Fruit fly (Drosophila melanogaster): ENCODE data around the gene Tsp33B.

Tsp33B gene

dm6 chr2L:11808327-11808701, 16.1 kb upstream of the Tsp33B start:
- peak; percentile 1 for TF ChIP-seq fd59A (GFP tag; optimal IDR thresholded peaks at IDR 0.05)
- no peak for TF ChIP-seq acj6 (GFP tag; optimal IDR thresholded peaks at IDR 0.05)
- TF ChIP-seq Hr4 (GFP tag; optimal IDR thresholded peaks at IDR 0.05) = peak; percentile 6
- TF ChIP-seq CG32006 (GFP tag; optimal IDR thresholded peaks at IDR 0.05) = peak; percentile 25
- TF ChIP-seq Eip78C (GFP tag) = no peak
- TF ChIP-seq Smox (GFP tag; optimal IDR thresholded peaks at IDR 0.05) = peak; percentile 23

DNA sequence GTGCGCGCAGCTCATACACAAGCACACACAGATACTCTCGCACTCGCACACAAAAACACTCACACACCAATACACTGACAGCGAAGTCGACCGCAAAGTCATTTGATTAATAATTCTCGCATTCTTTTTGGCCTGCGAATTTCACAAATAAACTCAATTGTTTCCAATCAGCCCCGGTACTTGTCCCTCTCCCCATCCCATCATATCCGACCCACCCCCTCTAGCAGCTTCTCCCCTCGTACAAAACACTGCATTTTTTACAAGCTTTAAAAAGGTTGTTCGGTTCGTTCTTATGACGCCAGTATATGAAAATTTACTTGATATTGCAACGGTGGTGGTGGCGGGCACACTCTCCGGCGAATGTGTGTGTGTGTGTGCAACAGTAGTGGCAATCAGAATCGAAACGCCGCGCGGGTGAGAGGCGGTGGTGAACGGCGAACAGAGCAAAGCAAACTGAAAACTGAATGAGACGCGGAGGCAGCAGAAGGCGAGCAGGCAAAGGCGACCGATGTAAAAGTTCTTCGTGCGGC, 15.6 kb upstream of the Tsp33B start:
- TF ChIP-seq svp (GFP tag) (peak; percentile 94), OdsH (GFP tag; optimal IDR thresholded peaks at IDR 0.05) (no peak), lz (GFP tag; optimal IDR thresholded peaks at IDR 0.05) (peak; percentile 17), CG9139 (GFP tag; optimal IDR thresholded peaks at IDR 0.05) (peak; percentile 59), salr (GFP tag; optimal IDR thresholded peaks at IDR 0.05) (peak in 1 of 2 experiments; percentile 19), eg (GFP tag; IDR thresholded peaks at IDR 0.05) (peak; percentile 63), Sox14 (GFP tag; optimal IDR thresholded peaks at IDR 0.05) (peak; percentile 65), CG10669 (GFP tag; optimal IDR thresholded peaks at IDR 0.05) (no peak), Blimp-1 (GFP tag; optimal IDR thresholded peaks at IDR 0.05) (peak; percentile 1), fd85E (GFP tag; optimal IDR thresholded peaks at IDR 0.05) (no peak), CG11762 (GFP tag; optimal IDR thresholded peaks at IDR 0.05; ENCODE audit: insufficient read depth) (no peak), dsx (GFP tag; optimal IDR thresholded peaks at IDR 0.05; ENCODE audit: poor library complexity, severe bottlenecking) (peak; percentile 65), Ets96B (tag; optimal IDR thresholded peaks at IDR 0.05) (peak; percentile 16), CG1621 (tag; optimal IDR thresholded peaks at IDR 0.05) (peak; percentile 78), CG7368 (GFP tag; optimal IDR thresholded peaks at IDR 0.05) (peak; percentile 13), Sox102F (GFP tag; optimal IDR thresholded peaks at IDR 0.05) (peak; percentile 2), fkh (GFP tag; optimal IDR thresholded peaks at IDR 0.05) (peak; percentile 42), achi (GFP tag; optimal IDR thresholded peaks at IDR 0.05) (peak; percentile 11), esn (GFP tag; optimal IDR thresholded peaks at IDR 0.05) (peak; percentile 8), CG3919 (GFP tag; optimal IDR thresholded peaks at IDR 0.05) (peak; percentile 39), topi (GFP tag; optimal IDR thresholded peaks at IDR 0.05) (no peak), CG6854 (GFP tag; optimal IDR thresholded peaks at IDR 0.05) (peak; percentile 77), pdm3 (GFP tag; optimal IDR thresholded peaks at IDR 0.05) (peak; percentile 2), Met (GFP tag; optimal IDR thresholded peaks at IDR 0.05) (peak; percentile 13), Hr4 (GFP tag; optimal IDR thresholded peaks at IDR 0.05) (peak; percentile 5), Hr39 (GFP tag; optimal IDR thresholded peaks at IDR 0.05) (no peak), CG4318 (GFP tag; optimal IDR thresholded peaks at IDR 0.05) (no peak), CG16779 (tag; optimal IDR thresholded peaks at IDR 0.05) (peak; percentile 46), Gug (GFP tag; IDR thresholded peaks at IDR 0.05) (no peak), Eip75B (GFP tag; optimal IDR thresholded peaks at IDR 0.05) (peak; percentile 0), CG10631 (GFP tag; optimal IDR thresholded peaks at IDR 0.05) (no peak), CG15336 (GFP tag; IDR thresholded peaks at IDR 0.05) (no peak; the same call in 1 of the 2 replicates), Hr38 (GFP tag; optimal IDR thresholded peaks at IDR 0.05) (no peak), Eip78C (GFP tag) (peak; percentile 24), CG6808 (GFP tag; optimal IDR thresholded peaks at IDR 0.05) (peak; percentile 5), vri (GFP tag; optimal IDR thresholded peaks at IDR 0.05) (peak; percentile 54), net (GFP tag; optimal IDR thresholded peaks at IDR 0.05) (peak; percentile 35), ss (GFP tag; optimal IDR thresholded peaks at IDR 0.05) (peak; percentile 51 to 73), CG6276 (GFP tag; optimal IDR thresholded peaks at IDR 0.05) (no peak), Lpt (GFP tag; optimal IDR thresholded peaks at IDR 0.05) (peak; percentile 64), CG8119 (GFP tag; IDR thresholded peaks at IDR 0.05) (0 out of 3 replicates have a peak, but pooled peaks have one; percentile 43), CG6163 (GFP tag; IDR thresholded peaks at IDR 0.05) (peak; percentile 85)
